Worm (Caenorhabditis elegans) whole organism, L4/young adult: ENCODE results near the gene nhr-147.

Experiments used
- W03F9.2 ChIP-seq: fragments of 150-350 bp; optimal IDR thresholded peaks from 2 replicates; lab custom pipeline; 2014; ENCODE audit warnings: missing biosample characterization, missing genetic modification characterization
- him-1 ChIP-seq: sonication (generic microtip); optimal IDR thresholded peaks from 2 replicates; lab custom pipeline; 2016; ENCODE audit warnings: missing genotype, missing genetic modification reagents, missing genetic modification characterization, missing compliant biosample characterization

DNA sequence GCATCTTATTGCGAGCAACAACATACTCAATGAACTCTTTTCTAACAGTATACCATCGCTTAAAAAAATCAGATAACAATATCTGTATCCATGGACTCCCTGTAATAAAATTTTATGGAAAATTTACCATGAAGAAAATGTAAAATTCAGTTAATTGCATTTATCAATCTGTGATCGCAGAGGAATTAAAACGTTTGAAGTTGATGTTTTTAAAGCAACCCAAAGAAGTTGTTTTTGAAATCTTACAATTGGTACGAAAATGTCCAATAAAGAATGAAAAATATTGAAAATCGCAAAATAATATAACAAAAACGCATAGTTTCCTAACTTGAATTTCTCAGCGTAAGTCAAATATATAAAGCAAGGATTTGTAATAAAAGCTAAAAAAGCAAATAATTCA lies 48.3 kb upstream of the nhr-147 start, which contains the start of gene srj-32:
- no peak for TF ChIP-seq him-1 (tag; lab: Kevin White, UChicago)
- TF ChIP-seq W03F9.2, result no peak
